Worm (Caenorhabditis elegans) whole organism, L1 larva: ENCODE data around the gene D2063.1.

Experiments used
- C04F5.9 ChIP-seq: sonication (generic microtip); optimal IDR thresholded peaks from 2 replicates; lab custom pipeline; 2016; ENCODE audit warnings: missing genetic modification characterization, missing compliant biosample characterization
- C34B4.2 ChIP-seq: sonication (generic microtip); optimal IDR thresholded peaks from 2 replicates; lab custom pipeline; 2017; ENCODE audit warnings: mild to moderate bottlenecking, missing genetic modification characterization, missing compliant biosample characterization
- F16B12.6 ChIP-seq: fragments of 150-350 bp; optimal IDR thresholded peaks from 2 replicates; lab custom pipeline; 2014; ENCODE audit warnings: missing biosample characterization, missing genetic modification characterization
- Y116A8C.19 ChIP-seq: sonication (generic microtip); optimal IDR thresholded peaks from 2 replicates; lab custom pipeline; 2016; ENCODE audit warnings: missing compliant biosample characterization, missing genetic modification characterization, borderline replicate concordance
- alr-1 ChIP-seq: fragments of 200-800 bp; sonication (Bioruptor generic); optimal IDR thresholded peaks from 2 replicates; lab custom pipeline; 2018; ENCODE audit warnings: borderline replicate concordance, mild to moderate bottlenecking, missing genetic modification characterization, missing compliant biosample characterization
- aly-2 ChIP-seq: fragments of 150-350 bp; optimal IDR thresholded peaks from 2 replicates; lab custom pipeline; 2014; ENCODE audit warnings: missing biosample characterization, missing genetic modification characterization
- ceh-8 ChIP-seq: fragments of 200-800 bp; sonication (Bioruptor generic); optimal IDR thresholded peaks from 2 replicates; lab custom pipeline; 2018; ENCODE audit warnings: mild to moderate bottlenecking, missing genetic modification characterization, moderate library complexity, missing compliant biosample characterization
- ces-1 ChIP-seq: fragments of 150-350 bp; optimal IDR thresholded peaks from 2 replicates; lab custom pipeline; 2014; ENCODE audit warnings: missing biosample characterization, missing genetic modification reagents, missing genetic modification characterization
- dpl-1 ChIP-seq, 3 experiments: fragments of 150-350 bp in 2 of 3; sonication (generic microtip) in 1 of 3; optimal IDR thresholded peaks; 2 replicates each; lab custom pipeline; 2014 to 2017; ENCODE audit warnings: missing biosample characterization in 3 of 3, missing genetic modification characterization in 3 of 3, missing genetic modification reagents in 3 of 3
- egl-13 ChIP-seq: sonication (generic microtip); optimal IDR thresholded peaks from 2 replicates; lab custom pipeline; 2016; ENCODE audit warnings: missing genotype, missing genetic modification reagents, missing genetic modification characterization, missing compliant biosample characterization
- egl-27 ChIP-seq, 2 experiments: fragments of 150-350 bp in 1 of 2; sonication (generic microtip); optimal IDR thresholded peaks; 3 replicates each; lab custom pipeline; 2017 to 2018; ENCODE audit warnings: missing biosample characterization in 2 of 2, missing genetic modification characterization in 2 of 2, missing genetic modification reagents in 2 of 2
- elt-2 ChIP-seq: sonication (generic microtip); optimal IDR thresholded peaks from 2 replicates; lab custom pipeline; 2016; ENCODE audit warnings: missing genetic modification characterization, mild to moderate bottlenecking, inconsistent platforms, missing compliant biosample characterization, missing genetic modification reagents
- ets-5 ChIP-seq: fragments of 200-800 bp; sonication (Bioruptor generic); IDR thresholded peaks from 2 replicates; pipeline ENCODE4 v1.3.6; 2022; ENCODE audit warnings: missing genetic modification characterization, missing compliant biosample characterization
- fkh-10 ChIP-seq: sonication (generic microtip); optimal IDR thresholded peaks from 2 replicates; lab custom pipeline; 2017; ENCODE audit warnings: missing biosample characterization, missing genetic modification reagents, missing genetic modification characterization
- fkh-8 ChIP-seq: sonication (generic microtip); optimal IDR thresholded peaks from 2 replicates; lab custom pipeline; 2016; ENCODE audit warnings: mild to moderate bottlenecking, missing genetic modification characterization, missing compliant biosample characterization
- fos-1 ChIP-seq: fragments of 150-350 bp; optimal IDR thresholded peaks from 2 replicates; lab custom pipeline; 2014; ENCODE audit warnings: missing biosample characterization, missing genetic modification characterization
- grh-1 ChIP-seq: fragments of 200-800 bp; sonication (Bioruptor generic); IDR thresholded peaks from 2 replicates; pipeline ENCODE4 v1.3.6; 2022; ENCODE audit warnings: missing genetic modification reagents, missing genetic modification characterization, missing compliant biosample characterization
- isw-1 ChIP-seq: fragments of 200-800 bp; sonication (Bioruptor generic); IDR thresholded peaks from 2 replicates; pipeline ENCODE4 v1.3.6; 2022; ENCODE audit warnings: missing genetic modification characterization, missing compliant biosample characterization
- jun-1 ChIP-seq: fragments of 150-350 bp; optimal IDR thresholded peaks from 2 replicates; lab custom pipeline; 2014; ENCODE audit warnings: missing biosample characterization, missing genetic modification reagents, missing genetic modification characterization
- lin-14 ChIP-seq: fragments of 200-800 bp; sonication (Bioruptor generic); optimal IDR thresholded peaks from 2 replicates; lab custom pipeline; 2018; ENCODE audit warnings: mild to moderate bottlenecking, missing genetic modification characterization, moderate library complexity, missing compliant biosample characterization
- lin-15B ChIP-seq: fragments of 150-350 bp; sonication (generic microtip); optimal IDR thresholded peaks from 3 replicates; lab custom pipeline; 2014; ENCODE audit warnings: missing biosample characterization, missing genetic modification characterization
- lin-39 ChIP-seq: fragments of 150-350 bp; optimal IDR thresholded peaks from 2 replicates; lab custom pipeline; 2014; ENCODE audit warnings: missing biosample characterization, missing genetic modification reagents, missing genetic modification characterization
- mdl-1 ChIP-seq, 2 experiments: fragments of 150-350 bp; optimal IDR thresholded peaks; 2 replicates each; lab custom pipeline; 2014 to 2017; ENCODE audit warnings: missing biosample characterization in 2 of 2, missing genetic modification characterization in 2 of 2, inconsistent platforms in 1 of 2
- mep-1 ChIP-seq: fragments of 150-350 bp; optimal IDR thresholded peaks from 2 replicates; lab custom pipeline; 2014; ENCODE audit warnings: missing biosample characterization, missing genetic modification characterization
- nhr-11 ChIP-seq: fragments of 150-350 bp; optimal IDR thresholded peaks from 2 replicates; lab custom pipeline; 2014; ENCODE audit warnings: missing biosample characterization, missing genetic modification characterization
- nhr-12 ChIP-seq: sonication (generic microtip); optimal IDR thresholded peaks from 2 replicates; lab custom pipeline; 2017; ENCODE audit warnings: missing biosample characterization, missing genetic modification characterization
- nhr-20 ChIP-seq: sonication (generic microtip); optimal IDR thresholded peaks from 2 replicates; lab custom pipeline; 2016; ENCODE audit warnings: mild to moderate bottlenecking, missing genetic modification characterization, missing compliant biosample characterization
- nhr-47 ChIP-seq: sonication (generic microtip); optimal IDR thresholded peaks from 2 replicates; lab custom pipeline; 2016; ENCODE audit warnings: mild to moderate bottlenecking, missing genetic modification characterization, moderate library complexity, missing compliant biosample characterization
- nhr-71 ChIP-seq: sonication (generic microtip); optimal IDR thresholded peaks from 2 replicates; lab custom pipeline; 2016; ENCODE audit warnings: mild to moderate bottlenecking, missing genetic modification characterization, moderate library complexity, missing compliant biosample characterization
- nhr-85 ChIP-seq: sonication (generic microtip); peaks from one replicate; lab custom pipeline; 2016; ENCODE audit warnings: missing genetic modification characterization, inconsistent platforms, missing compliant biosample characterization
- pag-3 ChIP-seq: sonication (generic microtip); optimal IDR thresholded peaks from 2 replicates; lab custom pipeline; 2017; ENCODE audit warnings: missing genetic modification characterization, mild to moderate bottlenecking, missing compliant biosample characterization, antibody characterized with exemption, borderline replicate concordance; ENCODE audit not compliant: insufficient read depth
- snpc-4 ChIP-seq: fragments of 150-350 bp; optimal IDR thresholded peaks from 2 replicates; lab custom pipeline; 2014; ENCODE audit warnings: missing biosample characterization, missing genetic modification characterization
- snu-23 ChIP-seq: sonication (generic microtip); optimal IDR thresholded peaks from 2 replicates; lab custom pipeline; 2016; ENCODE audit warnings: missing genetic modification characterization, missing compliant biosample characterization
- sup-37 ChIP-seq: fragments of 200-800 bp; sonication (Bioruptor generic); optimal IDR thresholded peaks from 2 replicates; lab custom pipeline; 2018; ENCODE audit warnings: mild to moderate bottlenecking, missing genetic modification characterization, missing compliant biosample characterization
- swsn-7 ChIP-seq: sonication (generic microtip); optimal IDR thresholded peaks from 2 replicates; lab custom pipeline; 2016; ENCODE audit warnings: missing genetic modification characterization, missing compliant biosample characterization
- unc-130 ChIP-seq: fragments of 150-350 bp; optimal IDR thresholded peaks from 2 replicates; lab custom pipeline; 2017; ENCODE audit warnings: missing biosample characterization, missing genetic modification characterization, inconsistent platforms
- unc-30 ChIP-seq: sonication (generic microtip); optimal IDR thresholded peaks from 2 replicates; lab custom pipeline; 2017; ENCODE audit warnings: missing biosample characterization, missing genetic modification characterization
- unc-62 ChIP-seq: fragments of 150-350 bp; optimal IDR thresholded peaks from 2 replicates; lab custom pipeline; 2014; ENCODE audit warnings: missing biosample characterization, missing genetic modification reagents, missing genetic modification characterization
- xbp-1 ChIP-seq: sonication (generic microtip); optimal IDR thresholded peaks from 2 replicates; lab custom pipeline; 2016; ENCODE audit warnings: missing genetic modification characterization, missing compliant biosample characterization
- zag-1 ChIP-seq: fragments of 150-350 bp; optimal IDR thresholded peaks from 2 replicates; lab custom pipeline; 2014; ENCODE audit warnings: missing biosample characterization, missing genetic modification characterization
- zip-4 ChIP-seq: fragments of 200-800 bp; sonication (Bioruptor generic); optimal IDR thresholded peaks from 2 replicates; lab custom pipeline; 2018; ENCODE audit warnings: mild to moderate bottlenecking, missing genetic modification characterization, moderate library complexity, missing compliant biosample characterization
- ztf-4 ChIP-seq: fragments of 150-350 bp; optimal IDR thresholded peaks from 2 replicates; lab custom pipeline; 2014; ENCODE audit warnings: missing biosample characterization, missing genetic modification characterization

Gene D2063.1

ce11 chrV:4299741-4300140 lies 27.2 kb upstream of the D2063.1 start, which contains the start of gene ZC132.3:
TSS of gene ZC132.3 (minus strand) at chrV:4299841.
- TF ChIP-seq fos-1 (tag; lab: Kevin White, UChicago): no peak
- TF ChIP-seq mep-1 (tag; lab: Kevin White, UChicago): no peak
- no peak for TF ChIP-seq pag-3 (tag; lab: Kevin White, UChicago)
- no peak for TF ChIP-seq lin-14 (GFP tag; lab: Kevin White, UChicago)
- no peak for TF ChIP-seq F16B12.6 (tag; lab: Kevin White, UChicago)
- no peak for TF ChIP-seq zag-1 (tag; lab: Kevin White, UChicago)
- TF ChIP-seq nhr-20 (tag; lab: Kevin White, UChicago): no peak
- TF ChIP-seq nhr-11 (tag; lab: Kevin White, UChicago): no peak
- no peak for TF ChIP-seq nhr-85 (tag; lab: Kevin White, UChicago)
- no peak for TF ChIP-seq unc-30 (tag; lab: Kevin White, UChicago)
- no peak for TF ChIP-seq zip-4 (GFP tag; lab: Kevin White, UChicago)
- TF ChIP-seq ces-1 (GFP tag; lab: Kevin White, UChicago): no peak
- TF ChIP-seq egl-27 (tag; optimal IDR thresholded peaks at IDR 0.05; lab: Kevin White, UChicago): no peak
- TF ChIP-seq aly-2 (tag; lab: Kevin White, UChicago): no peak
- TF ChIP-seq ceh-8 (GFP tag; lab: Kevin White, UChicago): no peak
- TF ChIP-seq grh-1 (GFP tag; lab: Robert Waterston, UW): no peak
- no peak for TF ChIP-seq lin-39 (tag; lab: Kevin White, UChicago)

DNA sequence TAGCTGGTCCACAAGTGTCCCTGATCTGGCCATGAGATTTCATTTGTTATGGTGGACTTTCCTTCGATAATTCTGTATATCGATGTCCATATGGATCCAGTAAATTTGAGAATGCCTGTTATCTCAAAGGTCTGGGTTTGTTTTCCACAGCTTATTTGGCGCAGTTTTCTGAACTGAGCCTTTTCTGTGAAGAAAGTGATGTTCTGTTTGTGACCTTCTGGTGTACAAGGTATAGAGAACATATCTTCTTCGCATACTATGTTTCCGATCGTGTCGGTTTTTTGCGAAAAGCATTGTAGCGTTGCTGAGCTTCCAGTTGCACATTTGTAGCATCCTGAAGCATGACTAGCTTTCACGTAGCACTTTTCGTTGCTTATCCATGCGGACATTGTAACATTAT lies 24.1 kb upstream of the D2063.1 start:
- no peak for TF ChIP-seq swsn-7 (tag; lab: Kevin White, UChicago)
- TF ChIP-seq ztf-4: no peak
- TF ChIP-seq elt-2 (tag; lab: Kevin White, UChicago): no peak
- TF ChIP-seq fkh-8 (tag; lab: Kevin White, UChicago): no peak
- no peak for TF ChIP-seq C04F5.9 (tag; lab: Kevin White, UChicago)
- no peak for TF ChIP-seq C34B4.2 (tag; lab: Kevin White, UChicago)
- no peak for TF ChIP-seq fkh-10 (GFP tag; lab: Kevin White, UChicago)
- no peak for TF ChIP-seq pag-3 (tag; lab: Kevin White, UChicago)
- no peak for TF ChIP-seq nhr-12 (tag; lab: Kevin White, UChicago)
- TF ChIP-seq dpl-1 (GFP tag; optimal IDR thresholded peaks at IDR 0.05; lab: Kevin White, UChicago): no peak
- TF ChIP-seq jun-1 (tag; lab: Kevin White, UChicago): no peak
- TF ChIP-seq alr-1 (tag; lab: Kevin White, UChicago): no peak
- no peak for TF ChIP-seq unc-130 (tag; lab: Kevin White, UChicago)
- TF ChIP-seq mep-1 (tag; lab: Kevin White, UChicago): no peak
- no peak for TF ChIP-seq Y116A8C.19 (tag; lab: Kevin White, UChicago)
- TF ChIP-seq unc-30 (tag; lab: Kevin White, UChicago): no peak
- no peak for TF ChIP-seq unc-62 (GFP tag; lab: Kevin White, UChicago)
- no peak for TF ChIP-seq ets-5
- no peak for TF ChIP-seq snu-23 (GFP tag; lab: Kevin White, UChicago)

DNA sequence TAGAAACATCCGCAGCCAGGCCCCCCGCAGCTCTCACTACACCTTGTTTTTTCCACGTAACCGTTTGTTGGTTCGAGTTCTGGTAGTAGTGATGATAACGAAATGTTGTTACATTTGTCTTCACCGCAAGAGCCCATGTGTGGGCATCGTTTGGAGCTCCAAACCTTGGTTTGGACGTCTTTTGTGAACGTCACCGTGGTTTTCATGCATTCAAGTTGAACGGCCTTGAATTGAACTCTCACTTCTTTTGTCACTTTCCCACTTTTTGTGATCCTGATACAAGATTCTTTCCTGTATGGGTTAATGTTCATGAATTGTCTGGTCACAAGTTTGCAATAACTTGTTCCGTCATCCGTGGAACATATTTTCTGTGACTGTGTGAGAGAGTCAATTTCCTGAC lies 23.1 kb upstream of the D2063.1 start:
- no peak for TF ChIP-seq lin-15B (tag; lab: Kevin White, UChicago)

ce11 chrV:4304240-4304639 lies 22.7 kb upstream of the D2063.1 start:
- no peak for TF ChIP-seq nhr-71 (tag; lab: Kevin White, UChicago)
- TF ChIP-seq xbp-1 (tag; lab: Kevin White, UChicago): no peak
- TF ChIP-seq C34B4.2 (tag; lab: Kevin White, UChicago): no peak
- no peak for TF ChIP-seq mep-1 (tag; lab: Kevin White, UChicago)
- no peak for TF ChIP-seq snpc-4 (tag; lab: Kevin White, UChicago)
- no peak for TF ChIP-seq lin-14 (GFP tag; lab: Kevin White, UChicago)
- TF ChIP-seq nhr-47 (tag; lab: Kevin White, UChicago): no peak
- TF ChIP-seq isw-1: no peak
- TF ChIP-seq mdl-1 (tag; optimal IDR thresholded peaks at IDR 0.05; lab: Kevin White, UChicago): no peak
- no peak for TF ChIP-seq egl-13 (tag; lab: Kevin White, UChicago)
- no peak for TF ChIP-seq sup-37 (GFP tag; lab: Kevin White, UChicago)
- TF ChIP-seq, all 84 proteins: peak for 0
